Worm (Caenorhabditis elegans): ENCODE measurements around the gene F19G12.11.

ce11 chrX:1395793-1396192, 30.5 kb downstream of the F19G12.11 start:
- TF ChIP-seq tab-1 (GFP tag; IDR thresholded peaks at IDR 0.05) (no peak), klf-2 (GFP tag; conservative IDR thresholded peaks at IDR 0.05) (no peak), T22C8.4 (GFP tag; IDR thresholded peaks at IDR 0.05) (no peak), flt-1 (GFP tag; IDR thresholded peaks at IDR 0.05) (no peak), ztf-23 (GFP tag; IDR thresholded peaks at IDR 0.05) (no peak)
